Worm (Caenorhabditis elegans) whole organism, L2 larva: ENCODE data around the gene F54F7.10.

Experiments used
- F13H6.1 ChIP-seq: sonication (generic microtip); optimal IDR thresholded peaks from 2 replicates; lab custom pipeline; 2016; ENCODE audit warnings: missing genetic modification characterization, missing compliant biosample characterization
- Y55F3AM.14 ChIP-seq: fragments of 200-800 bp; sonication (Bioruptor generic); optimal IDR thresholded peaks from 2 replicates; lab custom pipeline; 2018; ENCODE audit warnings: mild to moderate bottlenecking, missing genetic modification characterization, missing compliant biosample characterization
- ceh-16 ChIP-seq: fragments of 150-350 bp; optimal IDR thresholded peaks from 2 replicates; lab custom pipeline; 2014; ENCODE audit warnings: missing biosample characterization, missing genetic modification characterization
- crh-2 ChIP-seq: sonication (generic microtip); optimal IDR thresholded peaks from 2 replicates; lab custom pipeline; 2017; ENCODE audit warnings: missing biosample characterization, missing genetic modification characterization
- gmeb-1 ChIP-seq: fragments of 150-350 bp; optimal IDR thresholded peaks from 2 replicates; lab custom pipeline; 2014; ENCODE audit warnings: missing biosample characterization, missing genetic modification characterization
- skn-1 ChIP-seq: sonication (generic microtip); optimal IDR thresholded peaks from 2 replicates; lab custom pipeline; 2017; ENCODE audit warnings: missing biosample characterization, missing genetic modification characterization
- sma-3 ChIP-seq: sonication (generic microtip); optimal IDR thresholded peaks from 2 replicates; lab custom pipeline; 2016; ENCODE audit warnings: missing genetic modification reagents, missing genetic modification characterization, missing compliant biosample characterization
- ztf-11 ChIP-seq: sonication (generic microtip); optimal IDR thresholded peaks from 2 replicates; lab custom pipeline; 2017; ENCODE audit warnings: missing biosample characterization, missing genetic modification characterization

The F54F7.10 gene

ce11 chrX:11913824-11914223, 50.4 kb downstream of the F54F7.10 start, which contains the start of gene Y62H9A.12:
Gene Y62H9A.12, plus strand, starts transcription at chrX:11914124.
- TF ChIP-seq skn-1 (no peak), ceh-16 (tag; lab: Kevin White, UChicago) (no peak), ztf-11 (tag; lab: Kevin White, UChicago) (no peak), crh-2 (tag; lab: Kevin White, UChicago) (no peak), Y55F3AM.14 (GFP tag; lab: Kevin White, UChicago) (no peak), sma-3 (GFP tag; lab: Kevin White, UChicago) (no peak), F13H6.1 (tag; lab: Kevin White, UChicago) (no peak), gmeb-1 (tag; lab: Kevin White, UChicago) (no peak)
